Worm (Caenorhabditis elegans) whole organism, young adult: ENCODE data around the gene cyp-33E2.

ENCODE experiments used
- B0336.3 ChIP-seq: fragments of 200-800 bp; sonication (Bioruptor generic); IDR thresholded peaks from 2 replicates; pipeline ENCODE4 v1.3.6; 2022; ENCODE audit warnings: missing genetic modification characterization, missing compliant biosample characterization
- C06A6.2 ChIP-seq: fragments of 200-800 bp; sonication (Bioruptor generic); conservative IDR thresholded peaks from 2 replicates; pipeline ENCODE4 v1.3.6; 2022; ENCODE audit warnings: missing genetic modification characterization, missing compliant biosample characterization
- F10E7.11 ChIP-seq: sonication (generic microtip); optimal IDR thresholded peaks from 2 replicates; lab custom pipeline; 2017; ENCODE audit warnings: mild to moderate bottlenecking, missing genetic modification characterization, moderate library complexity, missing compliant biosample characterization
- F33H1.4 ChIP-seq: fragments of 200-800 bp; sonication (Bioruptor generic); IDR thresholded peaks from 2 replicates; pipeline ENCODE4 v1.3.6; 2022; ENCODE audit warnings: missing genetic modification reagents, missing genetic modification characterization, missing compliant biosample characterization
- F52B5.7 ChIP-seq: sonication (generic microtip); optimal IDR thresholded peaks from 2 replicates; lab custom pipeline; 2016; ENCODE audit warnings: mild to moderate bottlenecking, missing genetic modification characterization, missing compliant biosample characterization
- Y53G8AR.9 ChIP-seq: fragments of 200-800 bp; sonication (Bioruptor generic); conservative IDR thresholded peaks from 2 replicates; pipeline ENCODE4 v1.3.6; 2022; ENCODE audit warnings: missing genetic modification reagents, missing genetic modification characterization, missing compliant biosample characterization
- Y67H2A.10 ChIP-seq: fragments of 200-800 bp; sonication (Bioruptor generic); conservative IDR thresholded peaks from 2 replicates; pipeline ENCODE4 v1.3.6; 2022; ENCODE audit warnings: missing genetic modification reagents, missing genetic modification characterization, missing compliant biosample characterization
- akir-1 ChIP-seq: fragments of 200-800 bp; sonication (Bioruptor generic); optimal IDR thresholded peaks from 2 replicates; lab custom pipeline; 2018; ENCODE audit warnings: mild to moderate bottlenecking, missing genetic modification characterization, moderate library complexity, missing compliant biosample characterization
- aptf-2 ChIP-seq: fragments of 200-800 bp; sonication (Bioruptor generic); conservative IDR thresholded peaks from 2 replicates; pipeline ENCODE4 v1.3.6; 2022; ENCODE audit warnings: missing genetic modification reagents, missing genetic modification characterization, missing compliant biosample characterization
- aptf-3 ChIP-seq: fragments of 200-800 bp; sonication (Bioruptor generic); IDR thresholded peaks from 2 replicates; pipeline ENCODE4 v1.3.6; 2022; ENCODE audit warnings: missing genetic modification characterization, missing compliant biosample characterization
- atf-7 ChIP-seq: sonication (generic microtip); optimal IDR thresholded peaks from 2 replicates; lab custom pipeline; 2017; ENCODE audit warnings: mild to moderate bottlenecking, missing genetic modification characterization, missing compliant biosample characterization
- attf-5 ChIP-seq: fragments of 200-800 bp; sonication (Bioruptor generic); optimal IDR thresholded peaks from 2 replicates; lab custom pipeline; 2018; ENCODE audit warnings: mild to moderate bottlenecking, missing genetic modification characterization, missing compliant biosample characterization
- bed-1 ChIP-seq: fragments of 200-800 bp; sonication (Bioruptor generic); IDR thresholded peaks from 2 replicates; pipeline ENCODE4 v1.3.6; 2022; ENCODE audit warnings: missing genetic modification reagents, missing genetic modification characterization, missing compliant biosample characterization
- cebp-2 ChIP-seq: fragments of 200-800 bp; sonication (Bioruptor generic); IDR thresholded peaks from 2 replicates; pipeline ENCODE4 v1.3.6; 2022; ENCODE audit warnings: missing genetic modification characterization, missing compliant biosample characterization
- ceh-27 ChIP-seq: fragments of 200-800 bp; sonication (Bioruptor generic); optimal IDR thresholded peaks from 2 replicates; lab custom pipeline; 2018; ENCODE audit warnings: mild to moderate bottlenecking, missing genetic modification characterization, moderate library complexity, missing compliant biosample characterization
- ceh-79 ChIP-seq: sonication (generic microtip); optimal IDR thresholded peaks from 2 replicates; lab custom pipeline; 2017; ENCODE audit warnings: mild to moderate bottlenecking, missing genetic modification characterization, missing compliant biosample characterization
- die-1 ChIP-seq: sonication (generic microtip); optimal IDR thresholded peaks from 2 replicates; lab custom pipeline; 2016; ENCODE audit warnings: missing genotype, mild to moderate bottlenecking, missing genetic modification characterization, missing compliant biosample characterization
- dpl-1 ChIP-seq: fragments of 150-350 bp; optimal IDR thresholded peaks from 2 replicates; lab custom pipeline; 2014; ENCODE audit warnings: missing biosample characterization, missing genetic modification reagents, missing genetic modification characterization
- efl-1 ChIP-seq: fragments of 150-350 bp; optimal IDR thresholded peaks from 2 replicates; lab custom pipeline; 2014; ENCODE audit warnings: missing biosample characterization, missing genetic modification reagents, missing genetic modification characterization
- egrh-3 ChIP-seq: fragments of 200-800 bp; sonication (Bioruptor generic); IDR thresholded peaks from 2 replicates; pipeline ENCODE4 v1.3.6; 2022; ENCODE audit warnings: missing genetic modification reagents, missing genetic modification characterization, missing compliant biosample characterization
- ets-4 ChIP-seq: fragments of 200-800 bp; sonication (Bioruptor generic); optimal IDR thresholded peaks from 2 replicates; lab custom pipeline; 2018; ENCODE audit warnings: mild to moderate bottlenecking, missing genetic modification characterization, missing compliant biosample characterization
- fkh-3 ChIP-seq: sonication (generic microtip); optimal IDR thresholded peaks from 2 replicates; lab custom pipeline; 2016; ENCODE audit warnings: mild to moderate bottlenecking, missing genetic modification characterization, missing compliant biosample characterization
- him-1 ChIP-seq: sonication (generic microtip); optimal IDR thresholded peaks from 2 replicates; lab custom pipeline; 2016; ENCODE audit warnings: missing genotype, missing genetic modification reagents, missing genetic modification characterization, missing compliant biosample characterization
- hmg-1.2 ChIP-seq: fragments of 200-800 bp; sonication (Bioruptor generic); IDR thresholded peaks from 2 replicates; pipeline ENCODE4 v1.3.6; 2022; ENCODE audit warnings: missing genetic modification reagents, missing genetic modification characterization, missing compliant biosample characterization
- hsf-1 ChIP-seq: fragments of 200-800 bp; sonication (Bioruptor generic); IDR thresholded peaks from 2 replicates; pipeline ENCODE4 v1.3.6; 2022; ENCODE audit warnings: missing genetic modification reagents, missing genetic modification characterization, missing compliant biosample characterization
- let-607 ChIP-seq, 2 experiments: fragments of 200-800 bp in 1 of 2; sonication (Bioruptor generic) in 1 of 2; sonication (generic microtip) in 1 of 2; optimal IDR thresholded peaks; 2 replicates each; lab custom pipeline; 2016 to 2018; ENCODE audit warnings: mild to moderate bottlenecking in 2 of 2, missing compliant biosample characterization in 2 of 2, missing genetic modification characterization in 2 of 2, moderate library complexity in 2 of 2, missing genotype in 1 of 2
- lin-54 ChIP-seq: fragments of 200-800 bp; sonication (Bioruptor generic); optimal IDR thresholded peaks from 2 replicates; lab custom pipeline; 2018; ENCODE audit warnings: mild to moderate bottlenecking, missing genetic modification characterization, missing compliant biosample characterization
- madf-6 ChIP-seq: fragments of 200-800 bp; sonication (Bioruptor generic); IDR thresholded peaks from 2 replicates; pipeline ENCODE4 v1.3.6; 2022; ENCODE audit warnings: missing genetic modification reagents, missing genetic modification characterization, missing compliant biosample characterization
- mel-28 ChIP-seq: sonication (generic microtip); optimal IDR thresholded peaks from 2 replicates; lab custom pipeline; 2016; ENCODE audit warnings: borderline replicate concordance, mild to moderate bottlenecking, missing genetic modification characterization, missing compliant biosample characterization
- nfya-1 ChIP-seq: sonication (generic microtip); optimal IDR thresholded peaks from 2 replicates; lab custom pipeline; 2017; ENCODE audit warnings: antibody characterized with exemption, missing compliant biosample characterization, missing genetic modification characterization, borderline replicate concordance; ENCODE audit not compliant: insufficient read depth
- nfya-2 ChIP-seq: fragments of 200-800 bp; sonication (Bioruptor generic); IDR thresholded peaks from 2 replicates; pipeline ENCODE4 v1.3.6; 2022; ENCODE audit warnings: missing genetic modification reagents, missing genetic modification characterization, missing compliant biosample characterization
- nhr-120 ChIP-seq: fragments of 200-800 bp; sonication (Bioruptor generic); IDR thresholded peaks from 2 replicates; pipeline ENCODE4 v1.3.6; 2022; ENCODE audit warnings: missing genetic modification characterization, missing compliant biosample characterization
- nhr-179 ChIP-seq: sonication (generic microtip); optimal IDR thresholded peaks from 2 replicates; lab custom pipeline; 2016; ENCODE audit warnings: mild to moderate bottlenecking, missing genetic modification characterization, missing compliant biosample characterization
- nhr-80 ChIP-seq: sonication (generic microtip); optimal IDR thresholded peaks from 2 replicates; lab custom pipeline; 2016; ENCODE audit warnings: missing genetic modification characterization, missing compliant biosample characterization
- pbrm-1 ChIP-seq: fragments of 200-800 bp; sonication (Bioruptor generic); IDR thresholded peaks from 2 replicates; pipeline ENCODE4 v1.3.6; 2022; ENCODE audit warnings: missing genetic modification reagents, missing genetic modification characterization, missing compliant biosample characterization
- repo-1 ChIP-seq: sonication (generic microtip); optimal IDR thresholded peaks from 2 replicates; lab custom pipeline; 2017; ENCODE audit warnings: mild to moderate bottlenecking, missing genetic modification characterization, missing compliant biosample characterization
- rpc-1 ChIP-seq, 2 experiments: fragments of 150-350 bp in 1 of 2; sonication (generic microtip) in 1 of 2; optimal IDR thresholded peaks; 2 replicates each; lab custom pipeline; 2014 to 2018; ENCODE audit warnings: missing biosample characterization in 1 of 2, missing genetic modification characterization in 1 of 2, missing genetic modification reagents in 1 of 2, missing genotype in 1 of 2
- sea-2 ChIP-seq: fragments of 200-800 bp; sonication (Bioruptor generic); IDR thresholded peaks from 2 replicates; pipeline ENCODE4 v1.3.6; 2022; ENCODE audit warnings: missing genetic modification characterization, missing compliant biosample characterization
- snpc-1.3 ChIP-seq: sonication (generic microtip); optimal IDR thresholded peaks from 2 replicates; lab custom pipeline; 2017; ENCODE audit warnings: missing genetic modification characterization, mild to moderate bottlenecking, missing compliant biosample characterization, antibody characterized with exemption, moderate library complexity, missing genotype, missing genetic modification reagents; ENCODE audit not compliant: insufficient read depth
- snpc-3.4 ChIP-seq: sonication (generic microtip); optimal IDR thresholded peaks from 2 replicates; lab custom pipeline; 2017; ENCODE audit warnings: missing genetic modification characterization, mild to moderate bottlenecking, missing compliant biosample characterization, antibody characterized with exemption, moderate library complexity, missing genotype, missing genetic modification reagents
- snpc-4 ChIP-seq, 5 experiments: fragments of 150-350 bp in 1 of 5; sonication (generic microtip) in 4 of 5; optimal IDR thresholded peaks; 2 replicates each; lab custom pipeline; 2014 to 2018; ENCODE audit warnings: missing genetic modification characterization in 5 of 5, missing biosample characterization in 3 of 5, antibody characterized with exemption in 2 of 5, mild to moderate bottlenecking in 2 of 5, missing compliant biosample characterization in 2 of 5, missing genotype in 2 of 5, moderate library complexity in 2 of 5, missing genetic modification reagents in 1 of 5
- tbp1 ChIP-seq: fragments of 200-800 bp; sonication (Bioruptor generic); optimal IDR thresholded peaks from 2 replicates; lab custom pipeline; 2018; ENCODE audit warnings: mild to moderate bottlenecking, missing genetic modification characterization, missing compliant biosample characterization
- unc-130 ChIP-seq: sonication (generic microtip); optimal IDR thresholded peaks from 2 replicates; lab custom pipeline; 2016; ENCODE audit warnings: missing genetic modification reagents, missing genetic modification characterization, missing compliant biosample characterization
- ztf-22 ChIP-seq: fragments of 200-800 bp; sonication (Bioruptor generic); optimal IDR thresholded peaks from 2 replicates; lab custom pipeline; 2018; ENCODE audit warnings: mild to moderate bottlenecking, missing genetic modification characterization, moderate library complexity, missing compliant biosample characterization
- ztf-26 ChIP-seq: sonication (generic microtip); optimal IDR thresholded peaks from 2 replicates; lab custom pipeline; 2017; ENCODE audit warnings: missing genetic modification characterization, missing compliant biosample characterization
- ztf-28 ChIP-seq: fragments of 200-800 bp; sonication (Bioruptor generic); IDR thresholded peaks from 2 replicates; pipeline ENCODE4 v1.3.6; 2022; ENCODE audit warnings: missing genetic modification reagents, missing genetic modification characterization, missing compliant biosample characterization
- ztf-3 ChIP-seq: fragments of 200-800 bp; sonication (Bioruptor generic); optimal IDR thresholded peaks from 2 replicates; lab custom pipeline; 2018; ENCODE audit warnings: mild to moderate bottlenecking, missing genetic modification characterization, missing compliant biosample characterization

Gene cyp-33E2

ce11 chrIV:8620102-8620733, 8.1 kb downstream of the cyp-33E2 start, which contains the start of gene lin-49 (continued):
- TF ChIP-seq snpc-4 (GFP tag; optimal IDR thresholded peaks at IDR 0.05; lab: Kevin White, UChicago) = no peak
- peak in 1 of 4 experiments; percentile 23 for TF ChIP-seq snpc-4 (tag; optimal IDR thresholded peaks at IDR 0.05; lab: Kevin White, UChicago)
- TF ChIP-seq F10E7.11 (tag; lab: Kevin White, UChicago) = no peak
- TF ChIP-seq ceh-27 (GFP tag; lab: Kevin White, UChicago) = peak; percentile 66
- no peak for TF ChIP-seq hsf-1 (GFP tag; lab: Robert Waterston, UW)
- TF ChIP-seq mel-28 (tag; lab: Kevin White, UChicago) = no peak
- no peak for TF ChIP-seq snpc-3.4 (tag; lab: Kevin White, UChicago)
- no peak for TF ChIP-seq aptf-2 (GFP tag; lab: Robert Waterston, UW)
- 0 out of 2 replicates have a peak, but pooled peaks have one; percentile 16 for TF ChIP-seq madf-6 (GFP tag; lab: Robert Waterston, UW)
- peak; percentile 85 for TF ChIP-seq attf-5 (GFP tag; lab: Kevin White, UChicago)
- TF ChIP-seq unc-130 (GFP tag; lab: Kevin White, UChicago) = no peak
- no peak for TF ChIP-seq ztf-3 (GFP tag; lab: Kevin White, UChicago)
- TF ChIP-seq hmg-1.2 = peak; percentile 86; the same call in 1 of the 2 replicates
- no peak for TF ChIP-seq sea-2 (GFP tag; lab: Robert Waterston, UW)
- no peak for TF ChIP-seq aptf-3 (GFP tag; lab: Robert Waterston, UW)
- no peak for TF ChIP-seq F33H1.4 (GFP tag; lab: Robert Waterston, UW)
- no peak for TF ChIP-seq ets-4 (GFP tag; lab: Kevin White, UChicago)
- no peak for TF ChIP-seq atf-7 (tag; lab: Kevin White, UChicago)
- TF ChIP-seq ztf-22 (GFP tag; lab: Kevin White, UChicago) = no peak
- TF ChIP-seq B0336.3 (GFP tag; lab: Robert Waterston, UW) = peak; percentile 43; the same call in 1 of the 2 replicates
- peak; percentile 36 for TF ChIP-seq lin-54
- peak; percentile 38 for TF ChIP-seq ztf-26 (tag; lab: Kevin White, UChicago)
- TF ChIP-seq let-607 (tag; optimal IDR thresholded peaks at IDR 0.05; lab: Kevin White, UChicago) = peak in 1 of 2 experiments; percentile 14
- no peak for TF ChIP-seq Y67H2A.10
- no peak for TF ChIP-seq egrh-3 (GFP tag; lab: Robert Waterston, UW)
- TF ChIP-seq snpc-1.3 (tag; lab: Kevin White, UChicago) = no peak
- TF ChIP-seq ztf-28 (GFP tag; lab: Robert Waterston, UW) = no peak
- TF ChIP-seq nhr-80 (tag; lab: Kevin White, UChicago) = peak; percentile 75
- no peak for TF ChIP-seq him-1
- TF ChIP-seq repo-1 (tag; lab: Kevin White, UChicago) = no peak
- TF ChIP-seq pbrm-1 = no peak
- TF ChIP-seq bed-1 (GFP tag; lab: Robert Waterston, UW) = no peak
- no peak for TF ChIP-seq cebp-2 (GFP tag; lab: Robert Waterston, UW)
- no peak for TF ChIP-seq Y53G8AR.9 (GFP tag; lab: Robert Waterston, UW)
- 0 out of 2 replicates have a peak, but pooled peaks have one; percentile 11 for TF ChIP-seq C06A6.2 (GFP tag; lab: Robert Waterston, UW)
- TF ChIP-seq dpl-1 (GFP tag; lab: Kevin White, UChicago) = no peak
- TF ChIP-seq die-1 (tag; lab: Kevin White, UChicago) = no peak
- TF ChIP-seq nfya-1 (tag; lab: Kevin White, UChicago) = no peak
- peak; percentile 32 for TF ChIP-seq tbp1 (GFP tag; lab: Kevin White, UChicago)
- TF ChIP-seq nfya-2 (GFP tag; lab: Robert Waterston, UW) = no peak
- no peak for TF ChIP-seq nhr-120 (GFP tag; lab: Robert Waterston, UW)
- TF ChIP-seq rpc-1 (optimal IDR thresholded peaks at IDR 0.05; lab: Kevin White, UChicago) = no peak
- no peak for TF ChIP-seq rpc-1 (tag; optimal IDR thresholded peaks at IDR 0.05; lab: Kevin White, UChicago)
- no peak for TF ChIP-seq ceh-79 (tag; lab: Kevin White, UChicago)
- TF ChIP-seq F52B5.7 (tag; lab: Kevin White, UChicago) = no peak
- TF ChIP-seq fkh-3 (tag; lab: Kevin White, UChicago) = no peak
- no peak for TF ChIP-seq efl-1 (GFP tag; lab: Kevin White, UChicago)
- TF ChIP-seq nhr-179 (tag; lab: Kevin White, UChicago) = no peak
- no peak for TF ChIP-seq akir-1 (GFP tag; lab: Kevin White, UChicago)
